Worm (Caenorhabditis elegans): Measurements from ENCODE around the gene Y71H2AM.25.
A peak's percentile ranks its signal among the peaks of the same experiment; 100 is the strongest.

DNA sequence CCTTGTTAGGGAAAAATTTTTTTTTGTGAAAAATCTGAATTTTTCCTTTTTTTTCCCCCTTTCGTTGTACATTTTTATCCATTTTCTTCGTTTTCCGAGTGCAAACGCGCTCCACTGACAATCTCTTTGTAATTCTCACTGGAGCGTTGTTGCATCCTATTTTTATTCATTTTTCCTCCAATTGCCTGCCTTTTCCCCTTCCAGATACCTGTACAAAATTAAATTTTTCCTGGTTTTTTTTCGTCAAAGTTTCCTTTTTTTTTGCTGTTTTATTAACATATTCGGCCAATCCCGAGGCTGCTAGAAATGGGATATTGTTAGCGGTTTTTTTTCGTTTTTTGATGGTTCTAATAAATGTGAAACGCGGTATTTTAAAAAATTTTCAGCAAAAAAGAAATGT lies 9.1 kb downstream of the Y71H2AM.25 start:
- TF ChIP-seq ama-1 (optimal IDR thresholded peaks at IDR 0.05) = no peak
- peak in 1 of 2 experiments; percentile 14 for TF ChIP-seq ama-1 (GFP tag; optimal IDR thresholded peaks at IDR 0.05)
- TF ChIP-seq Y56A3A.18 (GFP tag; IDR thresholded peaks at IDR 0.05) = peak; percentile 56; the same call in 1 of the 2 replicates
- TF ChIP-seq unc-62 (GFP tag; optimal IDR thresholded peaks at IDR 0.05) = no peak

Measured in whole organism, young adult.